Worm (Caenorhabditis elegans) whole organism, L4/young adult: ENCODE results near the gene lelo-1.

Experiments used
- dao-5 ChIP-seq: sonication (generic microtip); optimal IDR thresholded peaks from 2 replicates; lab custom pipeline; 2016; ENCODE audit warnings: missing genotype, missing genetic modification characterization, moderate library complexity, missing compliant biosample characterization
- him-1 ChIP-seq: sonication (generic microtip); optimal IDR thresholded peaks from 2 replicates; lab custom pipeline; 2016; ENCODE audit warnings: missing genotype, missing genetic modification reagents, missing genetic modification characterization, missing compliant biosample characterization

- TF ChIP-seq dao-5 (no peak), him-1 (tag; lab: Kevin White, UChicago) (no peak)
Measured at ce11 chrII:6236093-6236945, 9.8 kb upstream of the lelo-1 start.
